Worm (Caenorhabditis elegans) whole organism, L4 larva: ENCODE results near the gene F56H9.8.

ENCODE experiments used
- D1046.2 ChIP-seq: fragments of 200-800 bp; sonication (Bioruptor generic); IDR thresholded peaks from 2 replicates; pipeline ENCODE4 v1.3.6; 2022; ENCODE audit warnings: missing genetic modification characterization, missing compliant biosample characterization
- F10B5.3 ChIP-seq: sonication (generic microtip); optimal IDR thresholded peaks from 2 replicates; lab custom pipeline; 2016; ENCODE audit warnings: mild to moderate bottlenecking, missing genetic modification characterization, missing compliant biosample characterization
- F26F4.8 ChIP-seq: fragments of 200-800 bp; sonication (Bioruptor generic); conservative IDR thresholded peaks from 2 replicates; pipeline ENCODE4 v1.3.6; 2022; ENCODE audit warnings: missing genetic modification characterization, missing compliant biosample characterization
- F44E2.7 ChIP-seq: fragments of 200-800 bp; sonication (Bioruptor generic); IDR thresholded peaks from 2 replicates; pipeline ENCODE4 v2.1.2; 2022; ENCODE audit warnings: missing genetic modification characterization, missing compliant biosample characterization
- F49E8.2 ChIP-seq: sonication (generic microtip); optimal IDR thresholded peaks from 2 replicates; lab custom pipeline; 2016; ENCODE audit warnings: missing compliant biosample characterization, mild to moderate bottlenecking, missing genetic modification characterization, borderline replicate concordance
- Y105C5A.15 ChIP-seq: fragments of 200-800 bp; sonication (Bioruptor generic); IDR thresholded peaks from 2 replicates; pipeline ENCODE4 v1.3.6; 2022; ENCODE audit warnings: missing genetic modification characterization, missing compliant biosample characterization
- Y48G9A.11 ChIP-seq: fragments of 200-800 bp; sonication (Bioruptor generic); IDR thresholded peaks from 2 replicates; pipeline ENCODE4 v1.3.6; 2022; ENCODE audit warnings: missing genetic modification reagents, missing genetic modification characterization, missing compliant biosample characterization
- aha-1 ChIP-seq: fragments of 150-350 bp; peaks from one replicate; lab custom pipeline; 2014; ENCODE audit warnings: missing biosample characterization, missing genetic modification characterization
- ceh-28 ChIP-seq: fragments of 150-350 bp; optimal IDR thresholded peaks from 2 replicates; lab custom pipeline; 2014; ENCODE audit warnings: missing biosample characterization, missing genetic modification reagents, missing genetic modification characterization
- ceh-82 ChIP-seq: sonication (generic microtip); optimal IDR thresholded peaks from 2 replicates; lab custom pipeline; 2017; ENCODE audit warnings: missing biosample characterization, missing genetic modification characterization
- daf-12 ChIP-seq: fragments of 150-350 bp; optimal IDR thresholded peaks from 2 replicates; lab custom pipeline; 2014; ENCODE audit warnings: missing biosample characterization, missing genetic modification reagents, missing genetic modification characterization
- daf-16 ChIP-seq, 3 experiments: sonication (generic microtip); optimal IDR thresholded peaks; 2 replicates each; lab custom pipeline; 2016 to 2017; ENCODE audit warnings: missing genetic modification characterization in 3 of 3, missing genetic modification reagents in 3 of 3, mild to moderate bottlenecking in 2 of 3, missing compliant biosample characterization in 2 of 3, missing biosample characterization in 1 of 3, moderate library complexity in 1 of 3
- daf-19 ChIP-seq: fragments of 200-800 bp; sonication (Bioruptor generic); conservative IDR thresholded peaks from 2 replicates; pipeline ENCODE4 v1.3.6; 2022; ENCODE audit warnings: missing genetic modification characterization, missing compliant biosample characterization
- dmd-6 ChIP-seq: fragments of 200-800 bp; sonication (Bioruptor generic); IDR thresholded peaks from 2 replicates; pipeline ENCODE4 v1.3.6; 2022; ENCODE audit warnings: missing genetic modification reagents, missing genetic modification characterization, missing compliant biosample characterization
- dpl-1 ChIP-seq: fragments of 150-350 bp; optimal IDR thresholded peaks from 2 replicates; lab custom pipeline; 2014; ENCODE audit warnings: missing biosample characterization, missing genetic modification reagents, missing genetic modification characterization
- dve-1 ChIP-seq: sonication (generic microtip); optimal IDR thresholded peaks from 2 replicates; lab custom pipeline; 2017; ENCODE audit warnings: antibody characterized with exemption, mild to moderate bottlenecking, missing genetic modification characterization, missing compliant biosample characterization; ENCODE audit not compliant: insufficient read depth
- gei-8 ChIP-seq: fragments of 200-800 bp; sonication (Bioruptor generic); optimal IDR thresholded peaks from 2 replicates; lab custom pipeline; 2018; ENCODE audit warnings: mild to moderate bottlenecking, missing genetic modification characterization, missing compliant biosample characterization
- hlh-11 ChIP-seq: fragments of 200-800 bp; sonication (Bioruptor generic); optimal IDR thresholded peaks from 2 replicates; lab custom pipeline; 2018; ENCODE audit warnings: mild to moderate bottlenecking, missing genetic modification characterization, missing compliant biosample characterization
- hlh-30 ChIP-seq: sonication (generic microtip); optimal IDR thresholded peaks from 2 replicates; lab custom pipeline; 2017; ENCODE audit warnings: antibody characterized with exemption, mild to moderate bottlenecking, missing genetic modification characterization, missing compliant biosample characterization; ENCODE audit not compliant: insufficient read depth
- hmg-1.1 ChIP-seq: fragments of 200-800 bp; sonication (Bioruptor generic); IDR thresholded peaks from 2 replicates; pipeline ENCODE4 v1.3.6; 2022; ENCODE audit warnings: missing genetic modification reagents, missing genetic modification characterization, missing compliant biosample characterization
- lin-13 ChIP-seq: fragments of 150-350 bp; optimal IDR thresholded peaks from 2 replicates; lab custom pipeline; 2014; ENCODE audit warnings: missing biosample characterization, missing genetic modification reagents, missing genetic modification characterization
- lir-3 ChIP-seq: sonication (generic microtip); optimal IDR thresholded peaks from 2 replicates; lab custom pipeline; 2016; ENCODE audit warnings: mild to moderate bottlenecking, missing genetic modification characterization, missing compliant biosample characterization
- mdl-1 ChIP-seq, 2 experiments: fragments of 150-350 bp in 1 of 2; sonication (generic microtip) in 1 of 2; optimal IDR thresholded peaks; 2 replicates each; lab custom pipeline; 2014 to 2017; ENCODE audit warnings: missing biosample characterization in 2 of 2, missing genetic modification characterization in 2 of 2
- mxl-2 ChIP-seq: fragments of 200-800 bp; sonication (Bioruptor generic); conservative IDR thresholded peaks from 2 replicates; pipeline ENCODE4 v1.3.6; 2022; ENCODE audit warnings: missing genetic modification reagents, missing genetic modification characterization, missing compliant biosample characterization
- mxl-3 ChIP-seq: fragments of 200-800 bp; sonication (Bioruptor generic); optimal IDR thresholded peaks from 2 replicates; lab custom pipeline; 2018; ENCODE audit warnings: mild to moderate bottlenecking, missing genetic modification characterization, missing compliant biosample characterization
- nhr-11 ChIP-seq: fragments of 150-350 bp; optimal IDR thresholded peaks from 2 replicates; lab custom pipeline; 2014; ENCODE audit warnings: missing biosample characterization, missing genetic modification characterization
- nhr-28 ChIP-seq: fragments of 150-350 bp; optimal IDR thresholded peaks from 2 replicates; lab custom pipeline; 2014; ENCODE audit warnings: missing biosample characterization, missing genetic modification characterization
- nhr-6 ChIP-seq: fragments of 150-350 bp; optimal IDR thresholded peaks from 2 replicates; lab custom pipeline; 2014; ENCODE audit warnings: missing biosample characterization, missing genetic modification characterization
- nhr-77 ChIP-seq: fragments of 150-350 bp; optimal IDR thresholded peaks from 2 replicates; lab custom pipeline; 2014; ENCODE audit warnings: missing biosample characterization, missing genetic modification characterization
- pha-4 ChIP-seq, 2 experiments: fragments of 150-350 bp in 1 of 2; fragments of 200-800 bp in 1 of 2; sonication (Bioruptor generic) in 1 of 2; IDR thresholded peaks in 1 of 2; optimal IDR thresholded peaks in 1 of 2; 2 replicates each; pipeline versions ENCODE4 v1.3.6 to Lab custom; 2014 to 2022; ENCODE audit warnings: missing genetic modification characterization in 2 of 2, missing genetic modification reagents in 2 of 2, missing biosample characterization in 1 of 2, missing compliant biosample characterization in 1 of 2
- php-3 ChIP-seq: fragments of 200-800 bp; sonication (Bioruptor generic); IDR thresholded peaks from 2 replicates; pipeline ENCODE4 v1.3.6; 2022; ENCODE audit warnings: missing genetic modification reagents, missing genetic modification characterization, missing compliant biosample characterization
- pqm-1 ChIP-seq: sonication (generic microtip); optimal IDR thresholded peaks from 2 replicates; lab custom pipeline; 2017; ENCODE audit warnings: missing biosample characterization, missing genetic modification characterization
- rbr-2 ChIP-seq: sonication (generic microtip); optimal IDR thresholded peaks from 2 replicates; lab custom pipeline; 2016; ENCODE audit warnings: missing genotype, missing genetic modification characterization, missing compliant biosample characterization
- saeg-2 ChIP-seq: fragments of 200-800 bp; sonication (Bioruptor generic); IDR thresholded peaks from 2 replicates; pipeline ENCODE4 v1.3.6; 2022; ENCODE audit warnings: missing genetic modification reagents, missing genetic modification characterization, missing compliant biosample characterization
- sdz-12 ChIP-seq: fragments of 200-800 bp; sonication (Bioruptor generic); optimal IDR thresholded peaks from 2 replicates; lab custom pipeline; 2018; ENCODE audit warnings: mild to moderate bottlenecking, missing genetic modification characterization, missing compliant biosample characterization
- spr-1 ChIP-seq: sonication (generic microtip); optimal IDR thresholded peaks from 2 replicates; lab custom pipeline; 2016; ENCODE audit warnings: mild to moderate bottlenecking, missing genetic modification characterization, missing compliant biosample characterization
- zag-1 ChIP-seq: fragments of 150-350 bp; optimal IDR thresholded peaks from 2 replicates; lab custom pipeline; 2014; ENCODE audit warnings: missing biosample characterization, missing genetic modification characterization
- zfp-3 ChIP-seq: fragments of 200-800 bp; sonication (Bioruptor generic); conservative IDR thresholded peaks from 2 replicates; pipeline ENCODE4 v1.3.6; 2022; ENCODE audit warnings: missing genetic modification reagents, missing genetic modification characterization, missing compliant biosample characterization
- zip-2 ChIP-seq: fragments of 150-350 bp; optimal IDR thresholded peaks from 2 replicates; lab custom pipeline; 2014; ENCODE audit warnings: missing biosample characterization, missing genetic modification characterization
- ztf-11 ChIP-seq: fragments of 150-350 bp; optimal IDR thresholded peaks from 2 replicates; lab custom pipeline; 2014; ENCODE audit warnings: missing biosample characterization, missing genetic modification characterization
- ztf-7 ChIP-seq: fragments of 150-350 bp; optimal IDR thresholded peaks from 2 replicates; lab custom pipeline; 2014; ENCODE audit warnings: missing biosample characterization, missing genetic modification characterization

F56H9.8 gene

DNA sequence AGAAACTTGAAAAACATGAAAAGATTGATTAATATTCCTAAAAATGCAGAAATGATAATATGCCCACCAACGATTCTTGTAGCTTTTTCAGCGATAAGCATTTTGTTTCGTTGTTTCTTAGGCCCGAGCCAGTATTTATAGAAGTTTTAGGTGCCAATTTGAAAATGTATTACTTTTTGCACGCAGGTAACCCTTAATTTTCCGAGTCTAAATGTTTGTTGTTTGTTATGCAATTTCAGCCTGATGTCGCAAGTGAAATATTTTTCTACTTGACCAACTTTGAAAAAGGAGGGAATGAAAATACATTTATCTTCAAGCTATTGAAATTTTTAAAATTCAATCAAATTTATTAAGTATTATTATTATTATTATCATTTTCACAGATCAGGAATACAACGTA lies 12.6 kb upstream of the F56H9.8 start, which contains the start of gene srx-113:
TSS of gene srx-113 (minus strand) at position 101 of the 400 bp plus-strand sequence.
- no peak for TF ChIP-seq daf-12 (tag; lab: Kevin White, UChicago)
- no peak for TF ChIP-seq dmd-6 (GFP tag; lab: Robert Waterston, UW)
- TF ChIP-seq F44E2.7, result no peak
- no peak for TF ChIP-seq ceh-82
- TF ChIP-seq F26F4.8 (GFP tag; lab: Robert Waterston, UW), result no peak
- no peak for TF ChIP-seq nhr-11 (tag; lab: Kevin White, UChicago)
- no peak for TF ChIP-seq hlh-11 (tag; lab: Kevin White, UChicago)
- TF ChIP-seq D1046.2 (GFP tag; lab: Robert Waterston, UW), result no peak
- no peak for TF ChIP-seq pqm-1
- no peak for TF ChIP-seq lir-3 (tag; lab: Kevin White, UChicago)
- TF ChIP-seq Y48G9A.11 (GFP tag; lab: Robert Waterston, UW), result no peak
- TF ChIP-seq spr-1 (tag; lab: Kevin White, UChicago), result no peak
- no peak for TF ChIP-seq Y105C5A.15 (GFP tag; lab: Robert Waterston, UW)
- no peak for TF ChIP-seq daf-19
- no peak for TF ChIP-seq mdl-1 (tag; optimal IDR thresholded peaks at IDR 0.05; lab: Kevin White, UChicago)
- TF ChIP-seq F10B5.3 (tag; lab: Kevin White, UChicago), result no peak
- no peak for TF ChIP-seq dpl-1
- TF ChIP-seq zag-1 (tag; lab: Kevin White, UChicago), result no peak
- no peak for TF ChIP-seq ztf-11 (tag; lab: Kevin White, UChicago)
- no peak for TF ChIP-seq gei-8

DNA sequence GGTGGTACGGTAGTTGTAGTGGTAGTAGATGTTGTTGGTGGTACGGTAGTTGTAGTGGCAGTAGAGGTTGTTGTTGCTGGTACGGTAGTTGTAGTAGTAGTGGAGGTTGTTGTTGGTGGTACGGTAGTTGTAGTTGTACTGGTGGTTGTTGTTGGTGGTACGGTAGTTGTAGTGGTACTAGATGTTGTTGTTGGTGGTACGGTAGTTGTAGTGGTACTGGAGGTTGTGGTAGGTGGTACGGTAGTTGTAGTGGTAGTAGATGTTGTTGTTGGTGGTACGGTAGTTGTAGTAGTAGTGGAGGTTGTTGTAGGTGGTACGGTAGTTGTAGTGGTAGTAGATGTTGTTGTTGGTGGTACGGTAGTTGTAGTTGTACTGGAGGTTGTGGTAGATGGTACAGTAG lies 11.6 kb upstream of the F56H9.8 start:
- TF ChIP-seq sdz-12 (GFP tag; lab: Kevin White, UChicago) (no peak), rbr-2 (tag; lab: Kevin White, UChicago) (no peak), hmg-1.1 (no peak), zfp-3 (no peak), ceh-28 (tag; lab: Kevin White, UChicago) (no peak), F49E8.2 (tag; lab: Kevin White, UChicago) (no peak)

DNA sequence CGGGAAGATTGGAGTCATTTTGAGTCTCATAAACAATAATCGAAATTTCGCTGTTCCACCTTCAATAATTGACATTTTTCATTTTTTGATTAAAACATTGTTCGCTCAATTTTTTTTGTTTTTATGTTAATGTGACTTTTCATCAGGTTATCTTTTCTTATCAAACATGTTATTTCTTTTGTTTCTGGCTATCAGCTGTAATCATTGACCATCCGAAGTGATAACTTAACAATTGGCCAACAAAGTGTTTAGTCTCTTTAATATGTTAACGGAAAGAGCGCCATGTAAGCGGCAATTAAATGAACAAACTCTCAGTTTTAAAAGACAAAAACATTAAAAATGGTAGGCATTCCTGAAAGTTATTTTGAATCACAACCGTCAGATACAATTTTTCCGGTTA lies 10.6 kb upstream of the F56H9.8 start:
- TF ChIP-seq pqm-1 (peak; percentile 45), nhr-28 (tag; lab: Kevin White, UChicago) (peak; percentile 36), zip-2 (tag; lab: Kevin White, UChicago) (no peak), D1046.2 (GFP tag; lab: Robert Waterston, UW) (no peak)

DNA sequence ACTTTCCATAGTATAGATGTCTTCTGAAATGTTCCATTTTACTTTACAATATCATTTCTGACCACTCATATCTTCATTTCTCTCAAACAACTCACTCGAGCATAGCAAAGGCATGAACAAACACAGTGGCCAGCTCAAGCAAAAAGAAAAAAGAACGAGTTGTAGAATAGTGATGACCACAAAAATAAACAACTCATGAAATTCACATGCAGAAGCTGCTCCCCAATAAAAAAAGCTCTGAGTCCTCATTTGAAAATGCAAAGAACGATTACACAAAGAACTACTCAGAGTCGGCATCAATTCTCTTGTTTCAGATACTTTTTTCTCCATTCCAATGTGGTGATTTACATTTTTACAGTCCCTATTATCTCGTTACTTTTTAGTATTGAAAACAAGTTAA lies 9.9 kb upstream of the F56H9.8 start:
- TF ChIP-seq nhr-6 (tag; lab: Kevin White, UChicago), result peak; percentile 20
- TF ChIP-seq daf-16 (GFP tag; optimal IDR thresholded peaks at IDR 0.05; lab: Kevin White, UChicago), result peak in 1 of 2 experiments; percentile 15
- TF ChIP-seq daf-16 (tag; optimal IDR thresholded peaks at IDR 0.05; lab: Kevin White, UChicago), result peak; percentile 26
- no peak for TF ChIP-seq saeg-2
- no peak for TF ChIP-seq lin-13
- peak; percentile 95 for TF ChIP-seq mxl-2 (GFP tag; lab: Robert Waterston, UW)
- TF ChIP-seq aha-1 (tag; lab: Kevin White, UChicago), result peak; percentile 91

DNA sequence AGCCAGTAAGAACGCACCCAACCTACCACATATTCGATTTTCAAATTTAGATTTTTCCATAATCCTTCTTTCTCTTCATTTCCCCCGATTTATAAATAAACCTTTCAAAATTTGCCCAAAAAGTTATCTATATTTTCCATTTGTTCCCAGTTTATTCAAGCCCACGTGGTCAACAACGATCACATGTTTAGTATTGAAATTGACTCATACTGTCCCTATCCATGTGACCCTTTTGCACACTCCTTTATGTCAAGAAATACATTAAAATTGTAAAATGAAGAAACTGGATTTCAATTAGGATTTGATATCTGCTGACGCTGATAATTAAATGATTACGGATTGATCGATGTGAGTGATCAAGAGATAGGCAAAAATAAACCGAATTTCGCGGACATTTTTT lies 9.4 kb upstream of the F56H9.8 start:
- TF ChIP-seq ztf-7 (tag; lab: Kevin White, UChicago) (no peak), dmd-6 (GFP tag; lab: Robert Waterston, UW) (peak; percentile 51), daf-16 (GFP tag; optimal IDR thresholded peaks at IDR 0.05; lab: Kevin White, UChicago) (no peak), daf-16 (tag; optimal IDR thresholded peaks at IDR 0.05; lab: Kevin White, UChicago) (peak; percentile 45), hlh-11 (tag; lab: Kevin White, UChicago) (peak; percentile 38), nhr-28 (tag; lab: Kevin White, UChicago) (peak; percentile 86), aha-1 (tag; lab: Kevin White, UChicago) (peak; percentile 30), mdl-1 (tag; optimal IDR thresholded peaks at IDR 0.05; lab: Kevin White, UChicago) (peak; percentile 58 to 85), php-3 (peak; percentile 50; the same call in 1 of the 2 replicates), dve-1 (tag; lab: Kevin White, UChicago) (peak; percentile 87), nhr-77 (tag; lab: Kevin White, UChicago) (peak; percentile 76), hlh-30 (peak; percentile 86), Y48G9A.11 (GFP tag; lab: Robert Waterston, UW) (no peak), mxl-3 (GFP tag; lab: Kevin White, UChicago) (peak; percentile 44), pha-4 (GFP tag; IDR thresholded peaks at IDR 0.05; lab: Robert Waterston, UW) (no peak), pha-4 (tag; optimal IDR thresholded peaks at IDR 0.05; lab: Kevin White, UChicago) (no peak)
- TF ChIP-seq, all 104 proteins: peak for 11
